Fruit fly (Drosophila melanogaster) whole organism, embryonic: ENCODE data around the gene Cpr62Bc.
A peak's percentile ranks its signal among the peaks of the same experiment; 100 is the strongest.

Experiments used
- Asciz ChIP-seq: fragments of 200-800 bp; sonication (Bioruptor generic); optimal IDR thresholded peaks from 2 replicates; lab custom pipeline; 2017; ENCODE audit warnings: missing biosample characterization, mild to moderate bottlenecking, missing genetic modification characterization, missing genetic modification reagents
- B-H1 ChIP-seq: fragments of 200-800 bp; sonication (Bioruptor generic); IDR thresholded peaks from 3 replicates; pipeline ENCODE4 v1.3.6; 2022; ENCODE audit warnings: missing biosample characterization, missing genetic modification characterization
- BEAF-32 ChIP-seq: fragments of 200-800 bp; sonication (Bioruptor generic); optimal IDR thresholded peaks from 3 replicates; lab custom pipeline; 2017; ENCODE audit warnings: missing biosample characterization, missing genetic modification characterization, mild to moderate bottlenecking, moderate library complexity, missing genetic modification reagents
- C15 ChIP-seq: fragments of 200-800 bp; sonication (Bioruptor generic); IDR thresholded peaks from 3 replicates; pipeline ENCODE4 v1.3.6; 2022; ENCODE audit warnings: missing biosample characterization, missing genetic modification characterization
- CG10209 ChIP-seq: fragments of 200-800 bp; sonication (Bioruptor generic); optimal IDR thresholded peaks from 3 replicates; lab custom pipeline; 2017; ENCODE audit warnings: missing biosample characterization, mild to moderate bottlenecking, missing genetic modification characterization, missing genetic modification reagents
- CG11247 ChIP-seq: fragments of 200-800 bp; sonication (Bioruptor generic); IDR thresholded peaks from 2 replicates; pipeline ENCODE4 v1.3.6; 2022; ENCODE audit warnings: missing biosample characterization, missing genetic modification characterization
- CG11560 ChIP-seq: fragments of 200-800 bp; sonication (Bioruptor generic); IDR thresholded peaks from 3 replicates; pipeline ENCODE4 v1.3.6; 2022; ENCODE audit warnings: missing biosample characterization, missing genetic modification characterization
- CG12104 ChIP-seq: fragments of 200-800 bp; sonication (Bioruptor generic); optimal IDR thresholded peaks from 3 replicates; lab custom pipeline; 2016; ENCODE audit warnings: missing biosample characterization, missing genetic modification characterization
- CG1233 ChIP-seq: fragments of 200-800 bp; sonication (Bioruptor generic); optimal IDR thresholded peaks from 4 replicates; lab custom pipeline; 2018; ENCODE audit warnings: missing biosample characterization, mild to moderate bottlenecking, missing genetic modification characterization
- CG13424 ChIP-seq: fragments of 200-800 bp; sonication (Bioruptor generic); optimal IDR thresholded peaks from 2 replicates; lab custom pipeline; 2019; ENCODE audit warnings: missing biosample characterization, mild to moderate bottlenecking, missing genetic modification characterization, moderate library complexity
- CG1603 ChIP-seq: fragments of 200-800 bp; sonication (Bioruptor generic); optimal IDR thresholded peaks from 2 replicates; lab custom pipeline; 2019; ENCODE audit warnings: missing biosample characterization, mild to moderate bottlenecking, missing genetic modification characterization, moderate library complexity
- CG16813 ChIP-seq: fragments of 200-800 bp; sonication (Bioruptor generic); IDR thresholded peaks from 3 replicates; pipeline ENCODE4 v1.3.6; 2022; ENCODE audit warnings: missing biosample characterization, missing genetic modification characterization; ENCODE audit not compliant: partially characterized antibody
- CG2202 ChIP-seq: fragments of 200-800 bp; sonication (Bioruptor generic); optimal IDR thresholded peaks from 2 replicates; lab custom pipeline; 2018; ENCODE audit warnings: missing biosample characterization, mild to moderate bottlenecking, missing genetic modification characterization
- CG34422 ChIP-seq: fragments of 200-800 bp; sonication (Bioruptor generic); IDR thresholded peaks from 3 replicates; pipeline ENCODE4 v1.3.6; 2022; ENCODE audit warnings: missing biosample characterization, missing genetic modification characterization
- CG42726 ChIP-seq: fragments of 200-800 bp; sonication (Bioruptor generic); IDR thresholded peaks from 2 replicates; pipeline ENCODE4 v1.3.6; 2022; ENCODE audit warnings: missing biosample characterization, missing genetic modification characterization; ENCODE audit not compliant: partially characterized antibody
- CG6765 ChIP-seq: fragments of 200-800 bp; sonication (Bioruptor generic); optimal IDR thresholded peaks from 3 replicates; lab custom pipeline; 2017; ENCODE audit warnings: missing biosample characterization, mild to moderate bottlenecking, missing genetic modification characterization
- CG7963 ChIP-seq: fragments of 200-800 bp; sonication (Bioruptor generic); IDR thresholded peaks from 3 replicates; pipeline ENCODE4 v1.3.6; 2022; ENCODE audit warnings: missing biosample characterization, missing genetic modification characterization; ENCODE audit not compliant: partially characterized antibody
- CG9932 ChIP-seq: fragments of 200-800 bp; sonication (Bioruptor generic); IDR thresholded peaks from 2 replicates; pipeline ENCODE4 v1.3.6; 2022; ENCODE audit warnings: missing biosample characterization, missing genetic modification characterization
- Ets65A ChIP-seq: fragments of 200-800 bp; sonication (Bioruptor generic); peaks from one replicate; lab custom pipeline; 2016; ENCODE audit warnings: missing biosample characterization, missing genetic modification characterization
- HLH3B ChIP-seq: fragments of 200-800 bp; sonication (Bioruptor generic); IDR thresholded peaks from 2 replicates; pipeline ENCODE4 v1.3.6; 2022; ENCODE audit warnings: missing biosample characterization, missing genetic modification characterization
- HLHmδ ChIP-seq: fragments of 200-800 bp; sonication (Bioruptor generic); optimal IDR thresholded peaks from 2 replicates; lab custom pipeline; 2018; ENCODE audit warnings: missing biosample characterization, mild to moderate bottlenecking, missing genetic modification characterization, moderate library complexity
- Hr39 ChIP-seq: fragments of >200 bp; optimal IDR thresholded peaks from 2 replicates; lab custom pipeline; 2017
- Hr51 ChIP-seq, 2 experiments: fragments of 200-800 bp; sonication (Bioruptor generic); optimal IDR thresholded peaks; 2 replicates in 1 of 2; 3 replicates in 1 of 2; lab custom pipeline; 2016 to 2018; ENCODE audit warnings: missing biosample characterization in 2 of 2, missing genetic modification characterization in 2 of 2, mild to moderate bottlenecking in 1 of 2, moderate library complexity in 1 of 2
- Jarid2 ChIP-seq: fragments of 200-800 bp; sonication (Bioruptor generic); optimal IDR thresholded peaks from 3 replicates; lab custom pipeline; 2017; ENCODE audit warnings: mild to moderate bottlenecking, missing biosample characterization, missing genetic modification reagents, missing genetic modification characterization
- Lhr ChIP-seq: fragments of 200-800 bp; sonication (Bioruptor generic); optimal IDR thresholded peaks from 3 replicates; lab custom pipeline; 2017; ENCODE audit warnings: mild to moderate bottlenecking, missing biosample characterization, missing genetic modification reagents, missing genetic modification characterization
- Med ChIP-seq: fragments of 200-800 bp; sonication (Bioruptor generic); peaks from one replicate; lab custom pipeline; 2016; ENCODE audit warnings: missing biosample characterization, missing genetic modification characterization, mild to moderate bottlenecking, inconsistent platforms, moderate library complexity
- NC2α ChIP-seq: fragments of 200-800 bp; sonication (Bioruptor generic); optimal IDR thresholded peaks from 2 replicates; lab custom pipeline; 2016; ENCODE audit warnings: missing biosample characterization, missing genetic modification characterization
- NFAT ChIP-seq: fragments of 200-800 bp; sonication (Bioruptor generic); IDR thresholded peaks from 2 replicates; pipeline ENCODE4 v1.3.6; 2022; ENCODE audit warnings: missing biosample characterization, missing genetic modification characterization
- Rfx ChIP-seq: fragments of 200-800 bp; sonication (Bioruptor generic); IDR thresholded peaks from 2 replicates; pipeline ENCODE4 v1.3.6; 2022; ENCODE audit warnings: missing biosample characterization, missing genetic modification characterization
- Taf1 ChIP-seq: fragments of 200-800 bp; sonication (Bioruptor generic); IDR thresholded peaks from 2 replicates; pipeline ENCODE4 v1.3.6; 2022; ENCODE audit warnings: missing biosample characterization, missing genetic modification characterization
- abd-A ChIP-seq: fragments of 200-800 bp; sonication (Bioruptor generic); optimal IDR thresholded peaks from 3 replicates; lab custom pipeline; 2019; ENCODE audit warnings: missing biosample characterization, mild to moderate bottlenecking, missing genetic modification characterization, moderate library complexity
- bbx ChIP-seq: fragments of 200-800 bp; sonication (Bioruptor generic); IDR thresholded peaks from 2 replicates; pipeline ENCODE4 v1.3.6; 2022; ENCODE audit warnings: missing biosample characterization, missing genetic modification characterization; ENCODE audit not compliant: partially characterized antibody
- cas ChIP-seq: fragments of 200-800 bp; sonication (Bioruptor generic); IDR thresholded peaks from 2 replicates; pipeline ENCODE4 v1.3.6; 2022; ENCODE audit warnings: missing biosample characterization, missing genetic modification characterization
- ci ChIP-seq: fragments of 200-800 bp; sonication (Bioruptor generic); IDR thresholded peaks from 3 replicates; pipeline ENCODE4 v1.3.6; 2022; ENCODE audit warnings: missing biosample characterization, missing genetic modification characterization
- dimm ChIP-seq: fragments of 200-800 bp; sonication (Bioruptor generic); IDR thresholded peaks from 2 replicates; pipeline ENCODE4 v1.3.6; 2022; ENCODE audit warnings: missing biosample characterization, missing genetic modification characterization
- eve ChIP-seq, 2 experiments: fragments of >200 bp; optimal IDR thresholded peaks; 2 replicates each; lab custom pipeline; 2017; ENCODE audit warnings: missing biosample characterization in 2 of 2, missing genetic modification characterization in 2 of 2
- gfzf ChIP-seq: fragments of 200-800 bp; sonication (Bioruptor generic); optimal IDR thresholded peaks from 2 replicates; lab custom pipeline; 2016; ENCODE audit warnings: missing biosample characterization, mild to moderate bottlenecking, missing genetic modification characterization, moderate library complexity
- h ChIP-seq: fragments of >200 bp; optimal IDR thresholded peaks from 2 replicates; lab custom pipeline; 2017
- hb ChIP-seq: fragments of 200-800 bp; sonication (Bioruptor generic); IDR thresholded peaks from 3 replicates; pipeline ENCODE4 v1.3.6; 2022; ENCODE audit warnings: missing biosample characterization, missing genetic modification characterization; ENCODE audit not compliant: partially characterized antibody
- lab ChIP-seq: fragments of 200-800 bp; sonication (Bioruptor generic); optimal IDR thresholded peaks from 3 replicates; lab custom pipeline; 2017; ENCODE audit warnings: missing biosample characterization, missing genetic modification characterization, mild to moderate bottlenecking, moderate library complexity, missing genetic modification reagents
- lmd ChIP-seq: fragments of 200-800 bp; sonication (Bioruptor generic); IDR thresholded peaks from 2 replicates; pipeline ENCODE4 v1.3.6; 2022; ENCODE audit warnings: missing biosample characterization, missing genetic modification characterization
- pros ChIP-seq: fragments of 200-800 bp; sonication (Bioruptor generic); optimal IDR thresholded peaks from 3 replicates; lab custom pipeline; 2019; ENCODE audit warnings: missing biosample characterization, mild to moderate bottlenecking, missing genetic modification characterization, moderate library complexity
- rib ChIP-seq: fragments of 200-800 bp; sonication (Bioruptor generic); IDR thresholded peaks from 2 replicates; pipeline ENCODE4 v1.3.6; 2022; ENCODE audit warnings: missing biosample characterization, missing genetic modification characterization
- salm ChIP-seq: fragments of 200-800 bp; sonication (Bioruptor generic); optimal IDR thresholded peaks from 2 replicates; lab custom pipeline; 2018; ENCODE audit warnings: missing biosample characterization, mild to moderate bottlenecking, missing genetic modification characterization
- sens ChIP-seq: fragments of 200-800 bp; sonication (Bioruptor generic); peaks from one replicate; lab custom pipeline; 2016; ENCODE audit warnings: missing biosample characterization, missing genetic modification characterization
- sim ChIP-seq: fragments of 200-800 bp; sonication (Bioruptor generic); IDR thresholded peaks from 2 replicates; pipeline ENCODE4 v1.3.6; 2022; ENCODE audit warnings: missing biosample characterization, missing genetic modification characterization
- tna ChIP-seq: fragments of 200-800 bp; sonication (Bioruptor generic); IDR thresholded peaks from 2 replicates; pipeline ENCODE4 v1.3.6; 2022; ENCODE audit warnings: missing biosample characterization, missing genetic modification characterization; ENCODE audit not compliant: partially characterized antibody
- toy ChIP-seq: fragments of 200-800 bp; sonication (Bioruptor generic); IDR thresholded peaks from 2 replicates; pipeline ENCODE4 v1.3.6; 2022; ENCODE audit warnings: missing biosample characterization, missing genetic modification characterization
- vvl ChIP-seq: fragments of 200-800 bp; sonication (Bioruptor generic); IDR thresholded peaks from 2 replicates; pipeline ENCODE4 v1.3.6; 2022; ENCODE audit warnings: missing biosample characterization, missing genetic modification characterization
- yki ChIP-seq: fragments of >200 bp; optimal IDR thresholded peaks from 3 replicates; lab custom pipeline; 2018
- zen2 ChIP-seq: fragments of 200-800 bp; sonication (Bioruptor generic); IDR thresholded peaks from 3 replicates; pipeline ENCODE4 v1.3.6; 2022; ENCODE audit warnings: missing biosample characterization, missing genetic modification characterization; ENCODE audit not compliant: partially characterized antibody
- zfh2 ChIP-seq: fragments of 200-800 bp; sonication (Bioruptor generic); optimal IDR thresholded peaks from 2 replicates; lab custom pipeline; 2016; ENCODE audit warnings: missing biosample characterization, missing genetic modification characterization

Gene Cpr62Bc

DNA sequence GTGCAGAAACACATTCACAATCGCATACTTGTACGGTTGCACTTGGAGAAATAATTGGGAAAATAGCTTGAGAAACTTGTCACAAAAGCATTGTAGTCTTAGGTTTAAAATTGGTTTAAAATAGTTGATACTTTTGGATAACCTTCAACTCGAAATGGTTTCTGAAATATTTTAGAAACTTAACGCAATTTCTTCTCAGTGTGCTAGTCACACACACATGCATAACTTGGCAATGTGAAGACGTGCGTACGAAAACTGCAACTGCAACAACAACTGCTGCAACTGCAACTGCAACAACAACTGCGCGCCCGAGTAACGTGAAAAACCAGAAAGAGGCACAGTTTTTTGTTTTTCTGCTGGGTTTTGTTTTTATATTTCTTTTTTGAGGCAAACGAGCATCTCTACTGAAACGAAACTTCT is 44.3 kb upstream of the Cpr62Bc start (continued):
- peak; percentile 86 for TF ChIP-seq CG13424
- TF ChIP-seq CG9932 = no peak
- no peak for TF ChIP-seq CG11560 (tag; lab: Robert Waterston, UW)
- TF ChIP-seq B-H1 (GFP tag; lab: Robert Waterston, UW) = peak; percentile 73
- TF ChIP-seq zfh2 (GFP tag; lab: Kevin White, UChicago) = no peak
- peak; percentile 75 for TF ChIP-seq lmd (GFP tag; lab: Robert Waterston, UW)
- peak; percentile 80 for TF ChIP-seq CG1233 (GFP tag; lab: Kevin White, UChicago)
- no peak for TF ChIP-seq Taf1 (GFP tag; lab: Robert Waterston, UW)
- no peak for TF ChIP-seq bbx (GFP tag; lab: Robert Waterston, UW)
- peak; percentile 51; the same call in 1 of the 2 replicates for TF ChIP-seq Rfx (GFP tag; lab: Robert Waterston, UW)
- peak; percentile 61 for TF ChIP-seq NC2α (GFP tag; lab: Kevin White, UChicago)
- TF ChIP-seq C15 (GFP tag; lab: Robert Waterston, UW) = peak; percentile 25; the same call in 1 of the 3 replicates
- peak; percentile 80 for TF ChIP-seq dimm (GFP tag; lab: Robert Waterston, UW)
- TF ChIP-seq sim (GFP tag; lab: Robert Waterston, UW) = peak; percentile 82
- TF ChIP-seq lab = peak; percentile 68
- TF ChIP-seq CG6765 (GFP tag; lab: Kevin White, UChicago) = no peak
- no peak for TF ChIP-seq pros (GFP tag; lab: Kevin White, UChicago)
- TF ChIP-seq Jarid2 = no peak
- no peak for TF ChIP-seq gfzf (GFP tag; lab: Kevin White, UChicago)
- peak; percentile 85 for TF ChIP-seq Asciz (GFP tag; lab: Kevin White, UChicago)
- peak; percentile 83 for TF ChIP-seq CG34422 (GFP tag; lab: Robert Waterston, UW)
- TF ChIP-seq CG2202 (tag; lab: Kevin White, UChicago) = peak; percentile 71
- no peak for TF ChIP-seq toy
- no peak for TF ChIP-seq HLHmδ
- peak; percentile 64 for TF ChIP-seq Lhr (GFP tag; lab: Kevin White, UChicago)
- TF ChIP-seq CG12104 (GFP tag; lab: Kevin White, UChicago) = peak; percentile 55
- TF ChIP-seq vvl = peak; percentile 90
- TF ChIP-seq cas (GFP tag; lab: Robert Waterston, UW) = no peak
- no peak for TF ChIP-seq hb (GFP tag; lab: Robert Waterston, UW)
- TF ChIP-seq CG10209 (GFP tag; lab: Kevin White, UChicago) = peak; percentile 77
- no peak for TF ChIP-seq Hr39 (lab: Kevin White, UChicago)
- peak; percentile 69 for TF ChIP-seq salm (tag; lab: Kevin White, UChicago)
- TF ChIP-seq Hr51 (GFP tag; optimal IDR thresholded peaks at IDR 0.05; lab: Kevin White, UChicago) = peak; percentile 61 to 86
- TF ChIP-seq, all 482 proteins: peak for 359

- TF ChIP-seq rib (GFP tag; lab: Robert Waterston, UW) = peak; percentile 65; the same call in 1 of the 2 replicates
- no peak for TF ChIP-seq eve (GFP tag; optimal IDR thresholded peaks at IDR 0.05; lab: Kevin White, UChicago)
- no peak for TF ChIP-seq toy
- TF ChIP-seq CG16813 (GFP tag; lab: Robert Waterston, UW) = no peak
- TF ChIP-seq Med = peak; percentile 43
- peak; percentile 37; the same call in 1 of the 2 replicates for TF ChIP-seq HLH3B
- TF ChIP-seq zen2 (GFP tag; lab: Robert Waterston, UW) = peak; percentile 48; the same call in 1 of the 3 replicates
- TF ChIP-seq CG1603 (tag; lab: Kevin White, UChicago) = peak; percentile 9
- no peak for TF ChIP-seq NFAT (GFP tag; lab: Robert Waterston, UW)
- peak; percentile 65; the same call in 2 of the 3 replicates for TF ChIP-seq ci (GFP tag; lab: Robert Waterston, UW)
- peak; percentile 43 for TF ChIP-seq yki (lab: Kevin White, UChicago)
- TF ChIP-seq CG7963 (GFP tag; lab: Robert Waterston, UW) = 0 out of 3 replicates have a peak, but pooled peaks have one; percentile 39
- peak; percentile 14; the same call in 1 of the 2 replicates for TF ChIP-seq CG42726 (GFP tag; lab: Robert Waterston, UW)
- TF ChIP-seq h = no peak
- TF ChIP-seq Ets65A (GFP tag; lab: Kevin White, UChicago) = no peak
- TF ChIP-seq tna (GFP tag; lab: Robert Waterston, UW) = no peak
- TF ChIP-seq BEAF-32 = no peak
- peak; percentile 56 for TF ChIP-seq sens
- no peak for TF ChIP-seq CG11247
- TF ChIP-seq abd-A = peak; percentile 39
Measured at dm6 chr3L:1885436-1885835, 43.6 kb upstream of the Cpr62Bc start, which contains the start of gene Tmhs. TSS of gene Tmhs (plus strand) at chr3L:1885657.
